ENCODE assay signal across 6 fruit fly cellular contexts in the genomic region with DNA sequence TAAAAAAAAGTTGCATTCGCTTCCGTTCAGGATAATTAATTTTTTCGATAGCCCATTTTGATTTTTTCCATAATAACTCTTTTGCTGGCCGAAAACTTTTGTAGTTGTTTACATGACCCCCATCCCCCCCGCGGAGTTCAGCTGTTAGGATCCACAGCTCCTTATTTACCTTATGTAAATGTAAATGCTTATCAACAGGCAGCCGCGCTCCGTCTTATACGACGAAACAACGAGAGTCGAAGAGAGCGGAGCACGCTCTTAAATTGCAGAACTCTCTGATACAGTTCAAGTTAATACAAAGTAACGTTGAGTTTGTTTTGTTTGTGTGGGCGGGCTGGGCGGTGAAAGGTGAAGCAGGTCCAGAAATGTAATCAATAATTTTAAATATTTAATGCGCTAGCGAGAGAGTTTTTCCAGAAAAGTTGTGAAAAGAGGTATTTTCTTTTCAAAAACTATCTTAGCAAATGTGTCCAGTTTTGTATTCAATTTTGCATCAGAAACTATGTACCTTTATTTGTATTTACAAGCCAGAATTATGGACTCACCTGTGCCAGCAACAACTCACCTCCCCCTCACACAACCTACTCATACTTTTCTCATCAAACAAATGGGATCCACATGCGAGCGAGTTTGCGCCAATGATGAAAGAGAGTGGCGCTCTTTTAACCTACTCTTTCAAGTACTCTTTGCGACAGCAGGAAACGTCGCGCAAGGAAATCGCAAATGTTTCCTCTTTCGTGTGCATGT.
TF ChIP-seq lines count a peak whose summit lies in the region.

No protein-coding gene starts in this region.

- no peak for TF ChIP-seq CTCF in whole organism, embryonic (GFP tag; optimal IDR thresholded peaks at IDR 0.05; lab: Kevin White, UChicago)

TF ChIP-seq in whole organism, 6 proteins besides CTCF, POLR2A, EP300 and RAD21:
- TF ChIP-seq Dll (optimal IDR thresholded peaks at IDR 0.05; lab: Kevin White, UChicago) (peak; percentile 38), EcR (GFP tag; optimal IDR thresholded peaks at IDR 0.05; lab: Kevin White, UChicago) (no peak), usp (GFP tag; optimal IDR thresholded peaks at IDR 0.05; lab: Kevin White, UChicago) (no peak)
TF ChIP-seq in whole organism: peak in this region for 1.

TF ChIP-seq in whole organism, adult, 20 proteins besides CTCF, POLR2A, EP300 and RAD21:
- TF ChIP-seq CG12768 (GFP tag; optimal IDR thresholded peaks at IDR 0.05; lab: Kevin White, UChicago): no peak
- peak; percentile 24 for TF ChIP-seq CG7045 (GFP tag; optimal IDR thresholded peaks at IDR 0.05; lab: Kevin White, UChicago)
TF ChIP-seq in whole organism, adult: peak in this region for 1.

TF ChIP-seq in whole organism, embryonic, 481 proteins besides CTCF, POLR2A, EP300 and RAD21 (continues in another document):
- TF ChIP-seq ken (GFP tag; IDR thresholded peaks at IDR 0.05; lab: Robert Waterston, UW): 0 out of 3 replicates have a peak, but pooled peaks have one; percentile 7
- no peak for TF ChIP-seq CG4328 (GFP tag; optimal IDR thresholded peaks at IDR 0.05; lab: Kevin White, UChicago)
- TF ChIP-seq lilli (GFP tag; optimal IDR thresholded peaks at IDR 0.05; lab: Kevin White, UChicago): no peak
- TF ChIP-seq MTF-1 (GFP tag; optimal IDR thresholded peaks at IDR 0.05; lab: Kevin White, UChicago; ENCODE audit: borderline replicate concordance): peak; percentile 24
- peak; percentile 13 for TF ChIP-seq CG12659 (GFP tag; optimal IDR thresholded peaks at IDR 0.05; lab: Kevin White, UChicago)
- TF ChIP-seq CG12769 (tag; optimal IDR thresholded peaks at IDR 0.05; lab: Kevin White, UChicago): no peak
- TF ChIP-seq az2 (GFP tag; optimal IDR thresholded peaks at IDR 0.05; lab: Kevin White, UChicago): no peak
- TF ChIP-seq Side (GFP tag; optimal IDR thresholded peaks at IDR 0.05; lab: Kevin White, UChicago): no peak
- no peak for TF ChIP-seq Lpt (GFP tag; optimal IDR thresholded peaks at IDR 0.05; lab: Kevin White, UChicago)
- no peak for TF ChIP-seq MESR4 (GFP tag; optimal IDR thresholded peaks at IDR 0.05; lab: Kevin White, UChicago)
- no peak for TF ChIP-seq ftz-f1 (GFP tag; optimal IDR thresholded peaks at IDR 0.05; lab: Kevin White, UChicago)
- no peak for TF ChIP-seq CG3838 (GFP tag; optimal IDR thresholded peaks at IDR 0.05; lab: Kevin White, UChicago)
- no peak for TF ChIP-seq fd102C (GFP tag; optimal IDR thresholded peaks at IDR 0.05; lab: Kevin White, UChicago)
- no peak for TF ChIP-seq repo (GFP tag; optimal IDR thresholded peaks at IDR 0.05; lab: Kevin White, UChicago)
- no peak for TF ChIP-seq odd (GFP tag; optimal IDR thresholded peaks at IDR 0.05; lab: Kevin White, UChicago)
- no peak for TF ChIP-seq CG1603 (tag; optimal IDR thresholded peaks at IDR 0.05; lab: Kevin White, UChicago)
- no peak; the same call in 1 of the 2 replicates for TF ChIP-seq ranshi (GFP tag; IDR thresholded peaks at IDR 0.05; lab: Robert Waterston, UW)
- no peak for TF ChIP-seq Dek (tag; optimal IDR thresholded peaks at IDR 0.05; lab: Kevin White, UChicago)
- TF ChIP-seq E2f1 (GFP tag; IDR thresholded peaks at IDR 0.05; lab: Robert Waterston, UW): no peak

TF ChIP-seq in whole organism, prepupa, 60 proteins besides CTCF, POLR2A, EP300 and RAD21 (continues in another document):
- TF ChIP-seq fkh (GFP tag; optimal IDR thresholded peaks at IDR 0.05; lab: Kevin White, UChicago): peak; percentile 73
- no peak for TF ChIP-seq CG31627 (GFP tag; optimal IDR thresholded peaks at IDR 0.05; lab: Kevin White, UChicago)
- no peak for TF ChIP-seq CG11902 (GFP tag; optimal IDR thresholded peaks at IDR 0.05; lab: Kevin White, UChicago)
- no peak for TF ChIP-seq Hr38 (GFP tag; optimal IDR thresholded peaks at IDR 0.05; lab: Kevin White, UChicago)
- TF ChIP-seq Lpt (GFP tag; optimal IDR thresholded peaks at IDR 0.05; lab: Kevin White, UChicago): no peak
- TF ChIP-seq net (GFP tag; optimal IDR thresholded peaks at IDR 0.05; lab: Kevin White, UChicago): no peak
- TF ChIP-seq CG6808 (GFP tag; optimal IDR thresholded peaks at IDR 0.05; lab: Kevin White, UChicago): no peak
- 0 out of 2 replicates have a peak, but pooled peaks have one; percentile 29 for TF ChIP-seq CG15336 (GFP tag; IDR thresholded peaks at IDR 0.05; lab: Robert Waterston, UW)
- TF ChIP-seq cyc (GFP tag; optimal IDR thresholded peaks at IDR 0.05; lab: Kevin White, UChicago): no peak
- TF ChIP-seq Sox14 (GFP tag; optimal IDR thresholded peaks at IDR 0.05; lab: Kevin White, UChicago): no peak
- TF ChIP-seq CG10631 (GFP tag; optimal IDR thresholded peaks at IDR 0.05; lab: Kevin White, UChicago): no peak
- TF ChIP-seq Met (GFP tag; optimal IDR thresholded peaks at IDR 0.05; lab: Kevin White, UChicago): no peak
- TF ChIP-seq CG6163 (GFP tag; IDR thresholded peaks at IDR 0.05; lab: Robert Waterston, UW): no peak; the same call in 2 of the 3 replicates
- TF ChIP-seq eg (GFP tag; IDR thresholded peaks at IDR 0.05; lab: Robert Waterston, UW): peak; percentile 45; the same call in 2 of the 3 replicates
- TF ChIP-seq CG16779 (tag; optimal IDR thresholded peaks at IDR 0.05; lab: Kevin White, UChicago): no peak
- TF ChIP-seq CG4318 (GFP tag; optimal IDR thresholded peaks at IDR 0.05; lab: Kevin White, UChicago): no peak
- no peak for TF ChIP-seq esn (GFP tag; optimal IDR thresholded peaks at IDR 0.05; lab: Kevin White, UChicago)
- TF ChIP-seq Sox102F (GFP tag; optimal IDR thresholded peaks at IDR 0.05; lab: Kevin White, UChicago): no peak
- no peak for TF ChIP-seq CG7368 (GFP tag; optimal IDR thresholded peaks at IDR 0.05; lab: Kevin White, UChicago)
- no peak for TF ChIP-seq Eip93F (GFP tag; optimal IDR thresholded peaks at IDR 0.05; lab: Kevin White, UChicago)

TF ChIP-seq in whole organism, pupa, 21 proteins besides CTCF, POLR2A, EP300 and RAD21:
- TF ChIP-seq Pif1A (GFP tag; optimal IDR thresholded peaks at IDR 0.05; lab: Kevin White, UChicago) (peak; percentile 17), CG34367 (tag; optimal IDR thresholded peaks at IDR 0.05; lab: Kevin White, UChicago) (no peak), CG4496 (GFP tag; IDR thresholded peaks at IDR 0.05; lab: Robert Waterston, UW) (0 out of 3 replicates have a peak, but pooled peaks have one; percentile 38)

TF ChIP-seq in whole organism, wandering third instar larva, 38 proteins besides CTCF, POLR2A, EP300 and RAD21:
- TF ChIP-seq Dif (GFP tag; optimal IDR thresholded peaks at IDR 0.05; lab: Kevin White, UChicago; ENCODE audit: partially characterized antibody) (peak; percentile 72), dl (GFP tag; optimal IDR thresholded peaks at IDR 0.05; lab: Kevin White, UChicago; ENCODE audit: insufficient read depth in 1 of 2, partially characterized antibody in 2 of 2) (peak; percentile 28 to 50), Jra (GFP tag; optimal IDR thresholded peaks at IDR 0.05; lab: Kevin White, UChicago) (no peak), Hnf4 (GFP tag; optimal IDR thresholded peaks at IDR 0.05; lab: Kevin White, UChicago) (no peak), rgr (GFP tag; optimal IDR thresholded peaks at IDR 0.05; lab: Kevin White, UChicago) (no peak), fru (GFP tag; optimal IDR thresholded peaks at IDR 0.05; lab: Kevin White, UChicago) (peak; percentile 82)
